Worm (Caenorhabditis elegans): ENCODE measurements around the gene T07A9.12.

DNA sequence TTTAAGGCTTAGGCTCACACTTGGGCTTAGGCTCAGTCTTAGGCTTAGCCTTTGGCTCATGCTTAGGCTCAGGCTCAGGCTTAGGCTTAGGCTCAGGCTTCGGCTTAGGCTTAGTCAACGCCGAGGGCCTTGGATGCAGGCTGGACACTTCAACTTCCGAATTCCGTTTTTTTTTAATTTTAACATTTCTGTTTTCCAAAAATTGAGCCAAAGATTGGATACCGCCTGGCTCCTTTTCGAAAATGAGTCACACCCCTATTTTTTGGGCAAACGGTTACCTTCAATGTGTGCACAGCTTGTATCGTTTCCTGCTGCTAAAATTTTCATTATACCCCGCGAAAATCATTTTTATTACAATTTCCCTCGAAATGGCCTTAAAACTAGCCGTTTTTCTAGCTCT lies 44.8 kb downstream of the T07A9.12 start, which contains the start of gene M04G7.1:
- TF ChIP-seq nhr-237 (tag; optimal IDR thresholded peaks at IDR 0.05) (no peak), pha-4 (tag; optimal IDR thresholded peaks at IDR 0.05) (no peak), snpc-4 (tag; optimal IDR thresholded peaks at IDR 0.05) (no peak), unc-62 (GFP tag; optimal IDR thresholded peaks at IDR 0.05) (no peak), ztf-11 (tag; optimal IDR thresholded peaks at IDR 0.05) (no peak)
